Fruit fly (Drosophila melanogaster) whole organism, embryonic: ENCODE results near the gene CG32939.
A peak's percentile ranks its signal among the peaks of the same experiment; 100 is the strongest.

Experiments
- Ada2b ChIP-seq: fragments of 200-800 bp; sonication (Bioruptor generic); IDR thresholded peaks from 2 replicates; pipeline ENCODE4 v1.3.6; 2022; ENCODE audit warnings: missing biosample characterization, missing genetic modification characterization
- Antp ChIP-seq: fragments of 200-800 bp; sonication (Bioruptor generic); optimal IDR thresholded peaks from 3 replicates; lab custom pipeline; 2016; ENCODE audit warnings: missing biosample characterization, missing genetic modification characterization
- Atf-2 ChIP-seq: fragments of 200-800 bp; sonication (Bioruptor generic); optimal IDR thresholded peaks from 2 replicates; lab custom pipeline; 2016; ENCODE audit warnings: missing biosample characterization, missing genetic modification characterization
- Bdp1 ChIP-seq: fragments of 200-800 bp; sonication (Bioruptor generic); optimal IDR thresholded peaks from 3 replicates; lab custom pipeline; 2016; ENCODE audit warnings: missing biosample characterization, missing genetic modification characterization
- CG10462 ChIP-seq: fragments of 200-800 bp; sonication (Bioruptor generic); optimal IDR thresholded peaks from 2 replicates; lab custom pipeline; 2016; ENCODE audit warnings: missing biosample characterization, missing genetic modification characterization
- CG10979 ChIP-seq: fragments of 200-800 bp; sonication (Bioruptor generic); optimal IDR thresholded peaks from 2 replicates; lab custom pipeline; 2018; ENCODE audit warnings: missing biosample characterization, mild to moderate bottlenecking, missing genetic modification characterization, moderate library complexity
- CG11398 ChIP-seq: fragments of 200-800 bp; sonication (Bioruptor generic); optimal IDR thresholded peaks from 2 replicates; lab custom pipeline; 2016; ENCODE audit warnings: missing biosample characterization, missing genetic modification characterization
- CG11560 ChIP-seq: fragments of 200-800 bp; sonication (Bioruptor generic); IDR thresholded peaks from 3 replicates; pipeline ENCODE4 v1.3.6; 2022; ENCODE audit warnings: missing biosample characterization, missing genetic modification characterization
- CG12104 ChIP-seq: fragments of 200-800 bp; sonication (Bioruptor generic); optimal IDR thresholded peaks from 3 replicates; lab custom pipeline; 2016; ENCODE audit warnings: missing biosample characterization, missing genetic modification characterization
- CG15514 ChIP-seq: fragments of 200-800 bp; sonication (Bioruptor generic); optimal IDR thresholded peaks from 3 replicates; lab custom pipeline; 2017; ENCODE audit warnings: missing biosample characterization, missing genetic modification characterization, mild to moderate bottlenecking, moderate library complexity, missing genetic modification reagents
- CG15601 ChIP-seq: fragments of 200-800 bp; sonication (Bioruptor generic); optimal IDR thresholded peaks from 3 replicates; lab custom pipeline; 2019; ENCODE audit warnings: missing biosample characterization, mild to moderate bottlenecking, missing genetic modification characterization, moderate library complexity
- CG1647 ChIP-seq: fragments of 200-800 bp; sonication (Bioruptor generic); optimal IDR thresholded peaks from 3 replicates; lab custom pipeline; 2016; ENCODE audit warnings: missing biosample characterization, missing genetic modification characterization
- CG16779 ChIP-seq: fragments of 200-800 bp; sonication (Bioruptor generic); IDR thresholded peaks from 2 replicates; pipeline ENCODE4 v1.3.6; 2022; ENCODE audit warnings: missing biosample characterization, missing genetic modification characterization
- CG17186 ChIP-seq: fragments of 200-800 bp; sonication (Bioruptor generic); optimal IDR thresholded peaks from 3 replicates; lab custom pipeline; 2017; ENCODE audit warnings: missing biosample characterization, missing genetic modification reagents, missing genetic modification characterization
- CG17612 ChIP-seq: fragments of 200-800 bp; sonication (Bioruptor generic); IDR thresholded peaks from 2 replicates; pipeline ENCODE4 v1.3.6; 2022; ENCODE audit warnings: missing biosample characterization, missing genetic modification characterization
- CG2120 ChIP-seq: fragments of 200-800 bp; sonication (Bioruptor generic); optimal IDR thresholded peaks from 3 replicates; lab custom pipeline; 2016; ENCODE audit warnings: missing biosample characterization, missing genetic modification characterization
- CG31365 ChIP-seq: fragments of 200-800 bp; sonication (Bioruptor generic); optimal IDR thresholded peaks from 2 replicates; lab custom pipeline; 2018; ENCODE audit warnings: missing biosample characterization, mild to moderate bottlenecking, missing genetic modification characterization
- CG32532 ChIP-seq: fragments of 200-800 bp; sonication (Bioruptor generic); IDR thresholded peaks from 2 replicates; pipeline ENCODE4 v1.3.6; 2022; ENCODE audit warnings: missing biosample characterization, missing genetic modification characterization
- CG3847 ChIP-seq: fragments of 200-800 bp; sonication (Bioruptor generic); IDR thresholded peaks from 2 replicates; pipeline ENCODE4 v1.3.6; 2022; ENCODE audit warnings: missing biosample characterization, missing genetic modification characterization
- CG4360 ChIP-seq: fragments of 200-800 bp; sonication (Bioruptor generic); IDR thresholded peaks from 2 replicates; pipeline ENCODE4 v1.3.6; 2022; ENCODE audit warnings: missing biosample characterization, missing genetic modification characterization
- CG4730 ChIP-seq: fragments of 200-800 bp; sonication (Bioruptor generic); IDR thresholded peaks from 2 replicates; pipeline ENCODE4 v1.3.6; 2022; ENCODE audit warnings: missing biosample characterization, missing genetic modification characterization
- CG4854 ChIP-seq: fragments of 200-800 bp; sonication (Bioruptor generic); optimal IDR thresholded peaks from 2 replicates; lab custom pipeline; 2016; ENCODE audit warnings: missing biosample characterization, missing genetic modification characterization, inconsistent platforms
- CG7786 ChIP-seq: fragments of 200-800 bp; sonication (Bioruptor generic); optimal IDR thresholded peaks from 2 replicates; lab custom pipeline; 2016; ENCODE audit warnings: missing biosample characterization, missing genetic modification characterization
- D19A ChIP-seq: fragments of 200-800 bp; optimal IDR thresholded peaks from 3 replicates; lab custom pipeline; 2019; ENCODE audit warnings: missing biosample characterization, mild to moderate bottlenecking, missing genetic modification characterization, moderate library complexity
- D19B ChIP-seq: fragments of 200-800 bp; sonication (Bioruptor generic); optimal IDR thresholded peaks from 2 replicates; lab custom pipeline; 2017; ENCODE audit warnings: missing biosample characterization, mild to moderate bottlenecking, missing genetic modification characterization
- Doc3 ChIP-seq: fragments of 200-800 bp; sonication (Bioruptor generic); IDR thresholded peaks from 3 replicates; pipeline ENCODE4 v1.3.6; 2022; ENCODE audit warnings: missing biosample characterization, missing genetic modification characterization; ENCODE audit not compliant: partially characterized antibody
- E2f1 ChIP-seq: fragments of 200-800 bp; sonication (Bioruptor generic); IDR thresholded peaks from 2 replicates; pipeline ENCODE4 v1.3.6; 2022; ENCODE audit warnings: missing biosample characterization, missing genetic modification characterization
- Fer2 ChIP-seq: fragments of 200-800 bp; sonication (Bioruptor generic); optimal IDR thresholded peaks from 2 replicates; lab custom pipeline; 2018; ENCODE audit warnings: missing biosample characterization, mild to moderate bottlenecking, missing genetic modification characterization, moderate library complexity
- H15 ChIP-seq: fragments of 200-800 bp; sonication (Bioruptor generic); IDR thresholded peaks from 3 replicates; pipeline ENCODE4 v1.3.6; 2022; ENCODE audit warnings: missing biosample characterization, missing genetic modification characterization
- HmgZ ChIP-seq: fragments of 200-800 bp; sonication (Bioruptor generic); optimal IDR thresholded peaks from 2 replicates; lab custom pipeline; 2018; ENCODE audit warnings: missing biosample characterization, mild to moderate bottlenecking, missing genetic modification characterization
- Mrtf ChIP-seq: fragments of 200-800 bp; sonication (Bioruptor generic); IDR thresholded peaks from 3 replicates; pipeline ENCODE4 v1.3.6; 2022; ENCODE audit warnings: missing biosample characterization, missing genetic modification characterization
- Nf-YC ChIP-seq: fragments of 200-800 bp; optimal IDR thresholded peaks from 3 replicates; lab custom pipeline; 2019; ENCODE audit warnings: missing biosample characterization, mild to moderate bottlenecking, missing genetic modification characterization, moderate library complexity
- Opbp ChIP-seq: fragments of 200-800 bp; sonication (Bioruptor generic); IDR thresholded peaks from 3 replicates; pipeline ENCODE4 v1.3.6; 2022; ENCODE audit warnings: missing biosample characterization, missing genetic modification characterization; ENCODE audit not compliant: partially characterized antibody
- Pdp1 ChIP-seq, 2 experiments: fragments of 200-800 bp; sonication (Bioruptor generic); optimal IDR thresholded peaks; 3 replicates each; lab custom pipeline; 2016; ENCODE audit warnings: missing biosample characterization in 2 of 2, missing genetic modification characterization in 2 of 2, mild to moderate bottlenecking in 1 of 2, moderate library complexity in 1 of 2
- ac ChIP-seq: fragments of 200-800 bp; sonication (Bioruptor generic); optimal IDR thresholded peaks from 3 replicates; lab custom pipeline; 2017; ENCODE audit warnings: missing biosample characterization, mild to moderate bottlenecking, missing genetic modification characterization
- ato ChIP-seq: fragments of 200-800 bp; sonication (Bioruptor generic); IDR thresholded peaks from 2 replicates; pipeline ENCODE4 v1.3.6; 2022; ENCODE audit warnings: missing biosample characterization, missing genetic modification characterization; ENCODE audit not compliant: partially characterized antibody
- chn ChIP-seq: fragments of 200-800 bp; sonication (Bioruptor generic); optimal IDR thresholded peaks from 2 replicates; lab custom pipeline; 2016; ENCODE audit warnings: missing biosample characterization, missing genetic modification characterization
- corto ChIP-seq: fragments of 200-800 bp; sonication (Bioruptor generic); optimal IDR thresholded peaks from 2 replicates; lab custom pipeline; 2016; ENCODE audit warnings: missing biosample characterization, mild to moderate bottlenecking, missing genetic modification characterization, moderate library complexity
- dmrt99B ChIP-seq: fragments of 200-800 bp; sonication (Bioruptor generic); optimal IDR thresholded peaks from 2 replicates; lab custom pipeline; 2018; ENCODE audit warnings: missing biosample characterization, mild to moderate bottlenecking, missing genetic modification characterization, moderate library complexity
- esg ChIP-seq: fragments of 200-800 bp; sonication (Bioruptor generic); conservative IDR thresholded peaks from 2 replicates; pipeline ENCODE4 v1.3.6; 2022; ENCODE audit warnings: missing biosample characterization, missing genetic modification characterization
- fd102C ChIP-seq: fragments of 200-800 bp; sonication (Bioruptor generic); optimal IDR thresholded peaks from 2 replicates; lab custom pipeline; 2018; ENCODE audit warnings: missing biosample characterization, mild to moderate bottlenecking, missing genetic modification characterization, moderate library complexity
- grn ChIP-seq: fragments of 200-800 bp; sonication (Bioruptor generic); optimal IDR thresholded peaks from 3 replicates; lab custom pipeline; 2017; ENCODE audit warnings: missing biosample characterization, missing genetic modification characterization
- ken ChIP-seq: fragments of 200-800 bp; sonication (Bioruptor generic); IDR thresholded peaks from 3 replicates; pipeline ENCODE4 v1.3.6; 2022; ENCODE audit warnings: missing biosample characterization, missing genetic modification characterization
- luna ChIP-seq: fragments of 200-800 bp; sonication (Bioruptor generic); optimal IDR thresholded peaks from 2 replicates; lab custom pipeline; 2016; ENCODE audit warnings: missing biosample characterization, missing genetic modification characterization
- nmo ChIP-seq: fragments of 200-800 bp; sonication (Bioruptor generic); optimal IDR thresholded peaks from 2 replicates; lab custom pipeline; 2018; ENCODE audit warnings: missing biosample characterization, mild to moderate bottlenecking, missing genetic modification characterization, moderate library complexity
- pita ChIP-seq: fragments of 200-800 bp; sonication (Bioruptor generic); optimal IDR thresholded peaks from 2 replicates; lab custom pipeline; 2017; ENCODE audit warnings: missing biosample characterization, mild to moderate bottlenecking, missing genetic modification characterization
- run ChIP-seq: fragments of 200-800 bp; sonication (Bioruptor generic); optimal IDR thresholded peaks from 3 replicates; lab custom pipeline; 2018; ENCODE audit warnings: missing biosample characterization, mild to moderate bottlenecking, missing genetic modification characterization
- sens ChIP-seq: fragments of 200-800 bp; sonication (Bioruptor generic); peaks from one replicate; lab custom pipeline; 2016; ENCODE audit warnings: missing biosample characterization, missing genetic modification characterization
- sima ChIP-seq: fragments of 200-800 bp; sonication (Bioruptor generic); optimal IDR thresholded peaks from 2 replicates; lab custom pipeline; 2016; ENCODE audit warnings: missing biosample characterization, missing genetic modification characterization
- sna ChIP-seq: fragments of 200-800 bp; sonication (Bioruptor generic); IDR thresholded peaks from 2 replicates; pipeline ENCODE4 v1.3.6; 2022; ENCODE audit warnings: missing biosample characterization, missing genetic modification characterization; ENCODE audit not compliant: partially characterized antibody
- ssp ChIP-seq: fragments of 200-800 bp; sonication (Bioruptor generic); IDR thresholded peaks from 2 replicates; pipeline ENCODE4 v1.3.6; 2022; ENCODE audit warnings: missing biosample characterization, missing genetic modification characterization
- twi ChIP-seq: fragments of 200-800 bp; optimal IDR thresholded peaks from 2 replicates; lab custom pipeline; 2019; ENCODE audit warnings: missing biosample characterization, mild to moderate bottlenecking, missing genetic modification characterization, moderate library complexity
- zfh2 ChIP-seq: fragments of 200-800 bp; sonication (Bioruptor generic); optimal IDR thresholded peaks from 2 replicates; lab custom pipeline; 2016; ENCODE audit warnings: missing biosample characterization, missing genetic modification characterization

CG32939 gene

dm6 chr3R:9679746-9680145, 13.1 kb upstream of the CG32939 start, which contains the start of gene nmdyn-D7 (continued):
- TF ChIP-seq Antp (GFP tag; lab: Kevin White, UChicago) = no peak
- no peak for TF ChIP-seq CG1647
- no peak for TF ChIP-seq chn (GFP tag; lab: Kevin White, UChicago)
- TF ChIP-seq Bdp1 = no peak
- TF ChIP-seq HmgZ (tag; lab: Kevin White, UChicago) = peak; percentile 24
- TF ChIP-seq run = no peak
- TF ChIP-seq CG32532 (GFP tag; lab: Robert Waterston, UW) = no peak
- no peak for TF ChIP-seq D19B (GFP tag; lab: Kevin White, UChicago)
- TF ChIP-seq Doc3 (GFP tag; lab: Robert Waterston, UW) = no peak
- no peak for TF ChIP-seq CG3847 (GFP tag; lab: Robert Waterston, UW)
- TF ChIP-seq esg (GFP tag; lab: Robert Waterston, UW) = no peak
- TF ChIP-seq corto = no peak
- TF ChIP-seq CG11398 (GFP tag; lab: Kevin White, UChicago) = no peak
- TF ChIP-seq CG7786 = no peak
- TF ChIP-seq sens (GFP tag; lab: Kevin White, UChicago) = peak; percentile 37
- TF ChIP-seq pita (GFP tag; lab: Kevin White, UChicago) = no peak
- TF ChIP-seq CG17612 (GFP tag; lab: Robert Waterston, UW) = no peak
- TF ChIP-seq Mrtf = no peak
- TF ChIP-seq E2f1 = no peak
- TF ChIP-seq sima (GFP tag; lab: Kevin White, UChicago) = no peak
- TF ChIP-seq CG11560 (tag; lab: Robert Waterston, UW) = no peak
- no peak for TF ChIP-seq Ada2b (GFP tag; lab: Robert Waterston, UW)
- TF ChIP-seq CG15601 (tag; lab: Kevin White, UChicago) = no peak
- TF ChIP-seq CG31365 (tag; lab: Kevin White, UChicago) = no peak
- TF ChIP-seq ato (GFP tag; lab: Robert Waterston, UW) = no peak
- TF ChIP-seq CG15514 (GFP tag; lab: Kevin White, UChicago) = peak; percentile 11
- TF ChIP-seq Nf-YC (tag; lab: Kevin White, UChicago) = no peak
- no peak for TF ChIP-seq luna (GFP tag; lab: Kevin White, UChicago)
- TF ChIP-seq D19A (tag; lab: Kevin White, UChicago) = no peak
- no peak for TF ChIP-seq ssp (GFP tag; lab: Robert Waterston, UW)
- TF ChIP-seq ac (GFP tag; lab: Kevin White, UChicago) = no peak
- no peak for TF ChIP-seq Atf-2 (GFP tag; lab: Kevin White, UChicago)
- no peak for TF ChIP-seq dmrt99B (tag; lab: Kevin White, UChicago)
- no peak for TF ChIP-seq grn (GFP tag; lab: Kevin White, UChicago)
- no peak for TF ChIP-seq CG4854 (GFP tag; lab: Kevin White, UChicago)
- TF ChIP-seq fd102C = no peak
- no peak for TF ChIP-seq CG16779 (GFP tag; lab: Robert Waterston, UW)
- TF ChIP-seq ken (GFP tag; lab: Robert Waterston, UW) = no peak
- TF ChIP-seq sna (GFP tag; lab: Robert Waterston, UW) = no peak
- TF ChIP-seq CG2120 (GFP tag; lab: Kevin White, UChicago) = no peak
- TF ChIP-seq twi (tag; lab: Kevin White, UChicago) = no peak
- TF ChIP-seq nmo = no peak
- no peak for TF ChIP-seq zfh2 (GFP tag; lab: Kevin White, UChicago)
- no peak for TF ChIP-seq CG4360
- peak; percentile 23 for TF ChIP-seq CG17186
- TF ChIP-seq H15 (GFP tag; lab: Robert Waterston, UW) = no peak
- TF ChIP-seq CG10462 (GFP tag; lab: Kevin White, UChicago) = no peak
- no peak for TF ChIP-seq Pdp1 (GFP tag; optimal IDR thresholded peaks at IDR 0.05; lab: Kevin White, UChicago)
- TF ChIP-seq CG10979 (tag; lab: Kevin White, UChicago) = no peak
- TF ChIP-seq Fer2 (tag; lab: Kevin White, UChicago) = no peak
- no peak for TF ChIP-seq CG4730 (GFP tag; lab: Robert Waterston, UW)
- no peak for TF ChIP-seq Opbp (GFP tag; lab: Robert Waterston, UW)
- no peak for TF ChIP-seq CG12104 (GFP tag; lab: Kevin White, UChicago)
